Fruit fly (Drosophila melanogaster) whole organism, pupa: ENCODE data around the gene Spps.

Experiments used
- CG10348 ChIP-seq: fragments of 200-800 bp; sonication (Bioruptor generic); IDR thresholded peaks from 2 replicates; pipeline ENCODE4 v1.3.6; 2022; ENCODE audit warnings: missing biosample characterization, missing genetic modification characterization
- CG12605 ChIP-seq: fragments of 200-800 bp; sonication (Bioruptor generic); IDR thresholded peaks from 2 replicates; pipeline ENCODE4 v1.3.6; 2022; ENCODE audit warnings: missing biosample characterization, missing genetic modification characterization
- CG13204 ChIP-seq: fragments of 200-800 bp; sonication (Bioruptor generic); optimal IDR thresholded peaks from 2 replicates; lab custom pipeline; 2018; ENCODE audit warnings: missing biosample characterization, mild to moderate bottlenecking, missing genetic modification characterization, moderate library complexity
- CG14655 ChIP-seq: fragments of 200-800 bp; sonication (Bioruptor generic); optimal IDR thresholded peaks from 3 replicates; lab custom pipeline; 2017; ENCODE audit warnings: mild to moderate bottlenecking, missing biosample characterization, missing genetic modification reagents, missing genetic modification characterization
- CG15710 ChIP-seq: fragments of 200-800 bp; sonication (Bioruptor generic); optimal IDR thresholded peaks from 2 replicates; lab custom pipeline; 2018; ENCODE audit warnings: missing biosample characterization, mild to moderate bottlenecking, missing genetic modification characterization, moderate library complexity
- CG17806 ChIP-seq: fragments of 200-800 bp; sonication (Bioruptor generic); optimal IDR thresholded peaks from 2 replicates; lab custom pipeline; 2018; ENCODE audit warnings: missing biosample characterization, mild to moderate bottlenecking, missing genetic modification characterization, moderate library complexity
- CG32121 ChIP-seq: fragments of 200-800 bp; sonication (Bioruptor generic); IDR thresholded peaks from 2 replicates; pipeline ENCODE4 v1.3.6; 2022; ENCODE audit warnings: missing biosample characterization, missing genetic modification characterization
- CG34367 ChIP-seq: fragments of 200-800 bp; sonication (Bioruptor generic); optimal IDR thresholded peaks from 2 replicates; lab custom pipeline; 2018; ENCODE audit warnings: missing biosample characterization, mild to moderate bottlenecking, missing genetic modification characterization
- CG4496 ChIP-seq: fragments of 200-800 bp; sonication (Bioruptor generic); IDR thresholded peaks from 3 replicates; pipeline ENCODE4 v1.3.6; 2022; ENCODE audit warnings: missing biosample characterization, missing genetic modification characterization
- CG8159 ChIP-seq: fragments of 200-800 bp; sonication (Bioruptor generic); optimal IDR thresholded peaks from 3 replicates; lab custom pipeline; 2018; ENCODE audit warnings: missing biosample characterization, mild to moderate bottlenecking, missing genetic modification characterization, moderate library complexity
- CG8301 ChIP-seq: fragments of 200-800 bp; sonication (Bioruptor generic); optimal IDR thresholded peaks from 2 replicates; lab custom pipeline; 2018; ENCODE audit warnings: missing biosample characterization, mild to moderate bottlenecking, missing genetic modification characterization
- CG9948 ChIP-seq: fragments of 200-800 bp; sonication (Bioruptor generic); optimal IDR thresholded peaks from 2 replicates; lab custom pipeline; 2018; ENCODE audit warnings: missing biosample characterization, mild to moderate bottlenecking, missing genetic modification characterization, moderate library complexity
- D1 ChIP-seq: fragments of 200-800 bp; sonication (Bioruptor generic); optimal IDR thresholded peaks from 2 replicates; lab custom pipeline; 2018; ENCODE audit warnings: missing biosample characterization, mild to moderate bottlenecking, missing genetic modification characterization, moderate library complexity
- EcR ChIP-seq: fragments of 200-800 bp; sonication (Bioruptor generic); optimal IDR thresholded peaks from 3 replicates; lab custom pipeline; 2019; ENCODE audit warnings: missing biosample characterization, missing genetic modification characterization, mild to moderate bottlenecking, moderate library complexity, missing genetic modification reagents
- Ets98B ChIP-seq: fragments of 200-800 bp; sonication (Bioruptor generic); IDR thresholded peaks from 2 replicates; pipeline ENCODE4 v1.3.6; 2022; ENCODE audit warnings: missing biosample characterization, missing genetic modification characterization
- Pif1A ChIP-seq: fragments of 200-800 bp; sonication (Bioruptor generic); optimal IDR thresholded peaks from 3 replicates; lab custom pipeline; 2016; ENCODE audit warnings: missing biosample characterization, missing genetic modification characterization
- Pif1B ChIP-seq: fragments of 200-800 bp; sonication (Bioruptor generic); optimal IDR thresholded peaks from 3 replicates; lab custom pipeline; 2016; ENCODE audit warnings: missing biosample characterization, missing genetic modification characterization
- Snoo ChIP-seq: fragments of 200-800 bp; sonication (Bioruptor generic); optimal IDR thresholded peaks from 3 replicates; lab custom pipeline; 2017; ENCODE audit warnings: missing biosample characterization, mild to moderate bottlenecking, missing genetic modification characterization, inconsistent platforms
- fd96Ca ChIP-seq: fragments of 200-800 bp; sonication (Bioruptor generic); IDR thresholded peaks from 3 replicates; pipeline ENCODE4 v1.3.6; 2022; ENCODE audit warnings: missing biosample characterization, missing genetic modification characterization
- gl ChIP-seq: fragments of 200-800 bp; sonication (Bioruptor generic); optimal IDR thresholded peaks from 2 replicates; lab custom pipeline; 2018; ENCODE audit warnings: missing biosample characterization, mild to moderate bottlenecking, missing genetic modification characterization
- rn ChIP-seq: fragments of 200-800 bp; sonication (Bioruptor generic); IDR thresholded peaks from 2 replicates; pipeline ENCODE4 v1.3.6; 2022; ENCODE audit warnings: missing biosample characterization, missing genetic modification characterization

Spps gene

DNA sequence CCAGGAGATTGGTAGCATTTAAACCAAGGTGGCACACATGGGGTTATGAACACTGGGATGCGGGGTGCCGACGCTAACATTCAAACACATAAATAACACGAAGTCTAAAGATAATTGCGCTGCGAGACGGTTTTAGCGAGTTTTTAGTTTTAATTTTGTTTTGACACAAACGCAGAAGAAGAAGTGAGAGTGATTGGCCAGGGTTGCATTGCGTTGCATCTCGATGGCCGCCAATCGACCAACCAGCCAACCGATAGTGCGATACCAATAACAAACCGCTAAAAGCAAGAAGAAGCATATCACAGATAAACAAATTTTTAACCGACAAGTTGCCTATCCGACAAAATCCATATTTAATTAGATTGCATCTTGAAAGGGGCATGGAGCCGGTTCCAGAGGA, at the start of gene Spps, which contains the start of gene CG13609:
Gene Spps (minus strand): TSS at position 191 of the 400 bp plus-strand sequence.
Gene CG13609 (plus strand): TSS at position 280 of the 400 bp plus-strand sequence.
- TF ChIP-seq Snoo (tag; lab: Kevin White, UChicago) = peak; percentile 21
- no peak for TF ChIP-seq CG32121 (GFP tag; lab: Robert Waterston, UW)
- TF ChIP-seq Ets98B (GFP tag; lab: Robert Waterston, UW) = no peak
- TF ChIP-seq, all 21 proteins: peak for 1

DNA sequence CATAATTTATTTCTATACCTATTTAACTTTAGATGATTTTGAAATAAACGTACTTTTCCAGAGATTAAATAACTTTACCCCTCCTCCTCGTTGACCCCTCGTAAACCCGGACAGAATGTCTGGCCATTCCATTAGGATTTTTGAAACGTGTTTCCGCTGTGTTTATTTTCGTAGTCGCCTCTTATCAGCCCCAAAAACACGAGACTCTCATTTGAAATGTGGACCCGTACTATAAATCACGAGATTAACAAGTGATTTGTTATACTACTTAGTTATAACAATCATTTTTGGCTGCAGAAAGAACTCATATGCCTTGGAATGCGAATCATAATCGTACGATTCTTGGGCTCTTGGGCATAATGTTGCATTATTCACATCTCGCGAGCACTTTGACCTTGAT, 48.7 kb upstream of the Spps start:
- TF ChIP-seq Ets98B (GFP tag; lab: Robert Waterston, UW) = no peak
- no peak for TF ChIP-seq CG14655 (GFP tag; lab: Kevin White, UChicago)
- TF ChIP-seq CG4496 (GFP tag; lab: Robert Waterston, UW) = no peak
- TF ChIP-seq CG8301 (tag; lab: Kevin White, UChicago) = no peak
- TF ChIP-seq CG34367 (tag; lab: Kevin White, UChicago) = no peak
- TF ChIP-seq Pif1B (GFP tag; lab: Kevin White, UChicago) = no peak
- no peak for TF ChIP-seq CG17806
- no peak for TF ChIP-seq Snoo (tag; lab: Kevin White, UChicago)
- TF ChIP-seq D1 (tag; lab: Kevin White, UChicago) = no peak
- TF ChIP-seq CG32121 (GFP tag; lab: Robert Waterston, UW) = no peak
- no peak for TF ChIP-seq CG13204 (GFP tag; lab: Kevin White, UChicago)
- TF ChIP-seq Pif1A = no peak
- TF ChIP-seq CG9948 (tag; lab: Kevin White, UChicago) = no peak
- TF ChIP-seq CG15710 = no peak
- no peak for TF ChIP-seq rn (GFP tag; lab: Robert Waterston, UW)
- no peak for TF ChIP-seq CG12605 (GFP tag; lab: Robert Waterston, UW)
- TF ChIP-seq gl = no peak

DNA sequence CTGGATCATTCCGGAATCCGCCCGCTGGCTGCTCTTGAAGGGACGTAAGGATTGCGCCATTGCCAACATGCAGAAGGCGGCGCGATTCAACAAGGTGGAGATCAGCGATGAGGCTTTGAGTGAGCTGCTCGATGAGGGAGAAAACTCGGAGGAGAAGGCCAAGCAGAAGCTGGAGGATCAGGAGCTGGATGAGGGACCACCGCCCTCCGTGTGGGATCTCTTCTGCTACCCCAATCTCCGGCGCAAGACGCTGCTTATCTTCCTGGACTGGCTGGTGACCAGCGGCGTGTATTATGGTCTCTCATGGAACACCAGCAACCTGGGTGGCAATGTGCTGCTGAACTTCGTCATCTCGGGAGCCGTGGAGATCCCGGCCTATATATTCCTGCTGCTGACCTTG, 47.5 kb upstream of the Spps start:
- TF ChIP-seq fd96Ca = no peak
- no peak for TF ChIP-seq CG9948 (tag; lab: Kevin White, UChicago)
- TF ChIP-seq CG4496 (GFP tag; lab: Robert Waterston, UW) = no peak
- TF ChIP-seq CG8159 (tag; lab: Kevin White, UChicago) = no peak
- no peak for TF ChIP-seq gl
- TF ChIP-seq CG17806 = no peak
- no peak for TF ChIP-seq CG12605 (GFP tag; lab: Robert Waterston, UW)
- TF ChIP-seq D1 (tag; lab: Kevin White, UChicago) = no peak
- TF ChIP-seq EcR = no peak
- no peak for TF ChIP-seq CG15710
- no peak for TF ChIP-seq Snoo (tag; lab: Kevin White, UChicago)
- no peak for TF ChIP-seq CG8301 (tag; lab: Kevin White, UChicago)
- no peak for TF ChIP-seq Ets98B (GFP tag; lab: Robert Waterston, UW)
- TF ChIP-seq, all 21 proteins: peak for 0

dm6 chr3R:24272775-24273290, 46.1 kb upstream of the Spps start, which contains the start of gene Orct2:
Gene Orct2 (plus strand): TSS chr3R:24273029.
- no peak for TF ChIP-seq CG17806
- TF ChIP-seq CG4496 (GFP tag; lab: Robert Waterston, UW) = peak; percentile 58; the same call in 1 of the 3 replicates
- peak; percentile 32 for TF ChIP-seq CG13204 (GFP tag; lab: Kevin White, UChicago)
- TF ChIP-seq rn (GFP tag; lab: Robert Waterston, UW) = no peak
- TF ChIP-seq Ets98B (GFP tag; lab: Robert Waterston, UW) = no peak; the same call in 1 of the 2 replicates
- TF ChIP-seq CG8301 (tag; lab: Kevin White, UChicago) = no peak
- 0 out of 3 replicates have a peak, but pooled peaks have one; percentile 27 for TF ChIP-seq fd96Ca
- peak; percentile 27; the same call in 1 of the 2 replicates for TF ChIP-seq CG32121 (GFP tag; lab: Robert Waterston, UW)
- peak; percentile 6 for TF ChIP-seq Pif1A
- TF ChIP-seq CG15710 = no peak
- TF ChIP-seq Pif1B (GFP tag; lab: Kevin White, UChicago) = no peak
- peak; percentile 40 for TF ChIP-seq EcR
- peak; percentile 14 for TF ChIP-seq CG14655 (GFP tag; lab: Kevin White, UChicago)
- TF ChIP-seq CG12605 (GFP tag; lab: Robert Waterston, UW) = peak; percentile 23; the same call in 1 of the 2 replicates
- TF ChIP-seq D1 (tag; lab: Kevin White, UChicago) = no peak
- TF ChIP-seq Snoo (tag; lab: Kevin White, UChicago) = no peak
- TF ChIP-seq CG10348 (GFP tag; lab: Robert Waterston, UW) = no peak
- TF ChIP-seq CG34367 (tag; lab: Kevin White, UChicago) = no peak
- no peak for TF ChIP-seq gl
- TF ChIP-seq CG9948 (tag; lab: Kevin White, UChicago) = no peak

- TF ChIP-seq CG14655 (GFP tag; lab: Kevin White, UChicago) (peak; percentile 31), CG32121 (GFP tag; lab: Robert Waterston, UW) (no peak), EcR (peak; percentile 10)
Observed at dm6 chr3R:24272232-24272631, 45.5 kb upstream of the Spps start.

dm6 chr3R:24271071-24271470, 44.3 kb upstream of the Spps start, which contains the start of gene jar:
Gene jar (minus strand): TSS chr3R:24271233.
- TF ChIP-seq rn (GFP tag; lab: Robert Waterston, UW) (no peak), CG14655 (GFP tag; lab: Kevin White, UChicago) (no peak), CG10348 (GFP tag; lab: Robert Waterston, UW) (no peak), gl (peak; percentile 25), CG32121 (GFP tag; lab: Robert Waterston, UW) (peak; percentile 27; the same call in 1 of the 2 replicates), CG8159 (tag; lab: Kevin White, UChicago) (peak; percentile 16), Ets98B (GFP tag; lab: Robert Waterston, UW) (peak; percentile 49; the same call in 1 of the 2 replicates), fd96Ca (no peak; the same call in 2 of the 3 replicates), CG9948 (tag; lab: Kevin White, UChicago) (no peak), Pif1A (no peak), CG34367 (tag; lab: Kevin White, UChicago) (no peak), CG12605 (GFP tag; lab: Robert Waterston, UW) (peak; percentile 29; the same call in 1 of the 2 replicates), CG4496 (GFP tag; lab: Robert Waterston, UW) (peak; percentile 31; the same call in 1 of the 3 replicates), Pif1B (GFP tag; lab: Kevin White, UChicago) (no peak), CG15710 (no peak), D1 (tag; lab: Kevin White, UChicago) (no peak), CG8301 (tag; lab: Kevin White, UChicago) (no peak), CG17806 (no peak), EcR (peak; percentile 39), Snoo (tag; lab: Kevin White, UChicago) (peak; percentile 18), CG13204 (GFP tag; lab: Kevin White, UChicago) (peak; percentile 12)
